Worm (Caenorhabditis elegans): Measurements from ENCODE around the gene srm-4.

The srm-4 gene

DNA sequence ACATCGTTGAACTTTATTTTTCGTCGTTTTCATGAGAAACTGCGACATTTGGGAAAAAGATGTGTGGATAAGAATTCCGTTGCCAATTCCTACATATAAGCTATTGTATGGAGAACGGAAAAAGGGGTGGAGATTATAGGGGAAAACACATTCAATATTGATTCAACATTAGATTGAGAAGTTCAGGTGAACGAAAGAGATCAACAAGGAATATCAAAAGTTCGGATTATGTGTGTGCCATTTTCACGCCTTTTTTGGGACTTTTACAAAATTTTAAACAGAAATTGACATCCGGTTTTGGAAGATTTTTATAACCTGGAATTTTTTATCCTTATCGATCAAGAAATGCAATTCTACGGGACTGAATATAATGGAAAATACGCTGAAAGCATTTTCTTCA lies 5.4 kb upstream of the srm-4 start, which contains the start of gene F47B8.5:
TSS of gene F47B8.5 (minus strand) at position 101 of the 400 bp plus-strand sequence.
- TF ChIP-seq ceh-43 (GFP tag; optimal IDR thresholded peaks at IDR 0.05) (no peak), hlh-1 (tag; optimal IDR thresholded peaks at IDR 0.05) (no peak), ceh-83 (GFP tag; optimal IDR thresholded peaks at IDR 0.05) (no peak), M03D4.4 (tag; optimal IDR thresholded peaks at IDR 0.05) (no peak), mab-5 (tag; optimal IDR thresholded peaks at IDR 0.05) (no peak), ztf-11 (tag; optimal IDR thresholded peaks at IDR 0.05) (no peak), unc-39 (tag; optimal IDR thresholded peaks at IDR 0.05) (no peak), unc-120 (tag; optimal IDR thresholded peaks at IDR 0.05; ENCODE audit: poor library complexity, severe bottlenecking) (no peak)

DNA sequence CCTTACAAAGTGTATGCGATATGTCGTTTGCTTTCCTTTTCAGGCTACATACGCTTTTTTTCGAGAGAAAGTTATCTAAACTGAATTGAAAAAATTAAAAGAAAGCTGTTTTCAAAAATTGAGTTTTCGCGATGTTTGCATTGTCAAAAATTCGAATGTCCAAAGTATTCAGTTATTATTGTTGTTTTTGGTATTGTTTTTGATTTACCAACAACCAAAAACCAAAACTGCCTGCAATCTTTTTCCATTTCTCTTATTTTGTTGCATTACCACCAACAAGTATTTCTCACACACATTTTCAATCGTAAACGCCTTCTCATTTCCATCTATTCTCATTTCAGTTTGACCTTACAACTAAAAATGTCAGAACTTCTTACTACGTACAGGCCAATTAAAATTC lies 4.4 kb upstream of the srm-4 start, which contains the start of gene pepm-1:
TSS of gene pepm-1 (plus strand) at position 301 of the 400 bp plus-strand sequence.
- no peak for TF ChIP-seq nhr-12 (tag; optimal IDR thresholded peaks at IDR 0.05)
- TF ChIP-seq lin-13 (tag; optimal IDR thresholded peaks at IDR 0.05) = no peak
- TF ChIP-seq sem-2 (GFP tag; optimal IDR thresholded peaks at IDR 0.05) = no peak
- TF ChIP-seq M03D4.4 (tag; optimal IDR thresholded peaks at IDR 0.05) = no peak
- no peak for TF ChIP-seq mep-1 (tag; optimal IDR thresholded peaks at IDR 0.05)
- no peak for TF ChIP-seq nhr-2 (tag; optimal IDR thresholded peaks at IDR 0.05)
- no peak for TF ChIP-seq ces-1 (GFP tag; optimal IDR thresholded peaks at IDR 0.05)
- TF ChIP-seq hlh-1 (tag; optimal IDR thresholded peaks at IDR 0.05) = no peak
- TF ChIP-seq lin-32 (GFP tag; optimal IDR thresholded peaks at IDR 0.05) = no peak
- TF ChIP-seq unc-120 (tag; optimal IDR thresholded peaks at IDR 0.05; ENCODE audit: poor library complexity, severe bottlenecking) = no peak
- TF ChIP-seq zip-8 (tag; optimal IDR thresholded peaks at IDR 0.05) = no peak
- TF ChIP-seq mab-5 (tag; optimal IDR thresholded peaks at IDR 0.05) = no peak
- TF ChIP-seq nhr-28 (tag; optimal IDR thresholded peaks at IDR 0.05) = no peak
- no peak for TF ChIP-seq tbx-8 (GFP tag; optimal IDR thresholded peaks at IDR 0.05)
- no peak for TF ChIP-seq ceh-39 (tag; optimal IDR thresholded peaks at IDR 0.05)

DNA sequence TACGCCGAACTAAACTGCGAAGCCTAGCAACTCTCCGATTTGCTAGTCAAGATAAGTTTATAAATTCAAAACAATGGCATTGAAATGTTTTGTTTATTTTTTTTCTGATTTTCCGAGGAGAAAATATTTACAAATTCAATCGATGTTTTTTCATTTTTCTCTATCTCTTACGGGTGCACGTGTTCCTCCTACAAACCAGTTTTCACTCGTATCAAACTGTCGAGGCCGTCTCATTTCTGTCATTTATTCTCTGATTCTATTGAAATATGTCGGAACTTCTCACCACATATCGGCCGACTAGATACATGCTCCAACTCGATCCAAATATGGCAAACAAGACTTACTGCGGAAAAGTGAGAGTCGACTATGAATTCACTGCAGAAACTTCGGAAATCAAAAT lies 1.7 kb upstream of the srm-4 start, which contains the start of gene F47B8.8:
TSS of gene F47B8.8 (plus strand) at position 257 of the 400 bp plus-strand sequence.
- TF ChIP-seq ceh-43 (GFP tag; optimal IDR thresholded peaks at IDR 0.05) = no peak
- no peak for TF ChIP-seq ceh-39 (tag; optimal IDR thresholded peaks at IDR 0.05)
- no peak for TF ChIP-seq mep-1 (tag; optimal IDR thresholded peaks at IDR 0.05)
- TF ChIP-seq ham-2 (GFP tag; optimal IDR thresholded peaks at IDR 0.05) = no peak
- TF ChIP-seq nhr-12 (tag; optimal IDR thresholded peaks at IDR 0.05) = no peak
- TF ChIP-seq pha-4 (tag; optimal IDR thresholded peaks at IDR 0.05) = no peak
- no peak for TF ChIP-seq M03D4.4 (tag; optimal IDR thresholded peaks at IDR 0.05)
- no peak for TF ChIP-seq zip-8 (tag; optimal IDR thresholded peaks at IDR 0.05)
- no peak for TF ChIP-seq nhr-76 (tag; optimal IDR thresholded peaks at IDR 0.05)
- no peak for TF ChIP-seq mab-5 (tag; optimal IDR thresholded peaks at IDR 0.05)
- TF ChIP-seq sem-2 (GFP tag; optimal IDR thresholded peaks at IDR 0.05) = no peak
- no peak for TF ChIP-seq cnd-1 (tag; optimal IDR thresholded peaks at IDR 0.05)
- no peak for TF ChIP-seq ces-1 (GFP tag; optimal IDR thresholded peaks at IDR 0.05)
- TF ChIP-seq nhr-2 (tag; optimal IDR thresholded peaks at IDR 0.05) = no peak
- no peak for TF ChIP-seq hlh-1 (tag; optimal IDR thresholded peaks at IDR 0.05)

DNA sequence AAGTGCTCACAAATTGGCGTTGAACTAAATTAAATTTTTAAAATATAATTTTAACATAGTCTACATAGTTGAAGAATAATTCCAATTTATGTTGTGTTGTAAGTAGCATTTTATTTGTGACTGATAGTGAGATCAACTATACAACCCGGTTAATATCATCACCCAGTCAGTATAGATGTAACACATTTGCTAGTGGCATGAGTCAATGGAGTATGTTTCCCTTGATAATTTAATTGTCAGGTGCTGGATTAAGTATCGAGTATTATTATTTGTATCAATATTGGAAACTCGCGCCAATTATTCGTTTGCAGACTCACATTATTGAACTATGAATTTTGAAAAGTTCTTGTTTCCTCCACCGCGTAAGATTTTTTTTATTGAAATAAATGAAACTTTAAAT lies 1.7 kb downstream of the srm-4 start, which contains the start of gene srm-5:
TSS of gene srm-5 (plus strand) at position 301 of the 400 bp plus-strand sequence.
- no peak for TF ChIP-seq lin-32 (GFP tag; optimal IDR thresholded peaks at IDR 0.05)
- no peak for TF ChIP-seq snpc-4 (tag; optimal IDR thresholded peaks at IDR 0.05)
- no peak for TF ChIP-seq mls-2 (tag; optimal IDR thresholded peaks at IDR 0.05)
- TF ChIP-seq sem-2 (GFP tag; optimal IDR thresholded peaks at IDR 0.05) = no peak
- no peak for TF ChIP-seq nhr-237 (tag; optimal IDR thresholded peaks at IDR 0.05)
- TF ChIP-seq nhr-2 (tag; optimal IDR thresholded peaks at IDR 0.05) = no peak
- TF ChIP-seq blmp-1 (tag; optimal IDR thresholded peaks at IDR 0.05) = no peak
- no peak for TF ChIP-seq zip-8 (tag; optimal IDR thresholded peaks at IDR 0.05)
- TF ChIP-seq M03D4.4 (tag; optimal IDR thresholded peaks at IDR 0.05) = no peak

DNA sequence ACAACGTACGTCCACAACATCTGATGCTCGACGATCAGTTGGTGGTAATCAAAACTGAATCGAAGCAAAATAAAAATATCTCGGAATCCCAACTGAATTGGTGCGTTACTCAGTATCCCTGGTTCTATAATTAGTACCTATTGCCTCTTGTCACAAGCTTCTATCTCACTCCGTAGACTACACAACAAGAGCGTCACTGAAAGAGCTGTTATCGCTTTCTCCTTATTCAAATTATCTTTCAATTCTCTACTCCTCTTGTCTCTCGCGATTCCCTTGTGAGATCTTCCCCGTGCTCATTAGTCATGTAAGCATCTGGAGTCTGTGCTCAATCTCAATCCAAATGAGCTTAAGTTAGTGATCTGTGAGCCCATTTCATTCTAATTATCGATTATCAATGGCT lies 3.4 kb downstream of the srm-4 start, which contains the start of gene srm-6:
TSS of gene srm-6 (plus strand) at position 301 of the 400 bp plus-strand sequence.
- TF ChIP-seq nhr-28 (tag; optimal IDR thresholded peaks at IDR 0.05) (no peak), elt-3 (tag; optimal IDR thresholded peaks at IDR 0.05) (no peak), nhr-237 (tag; optimal IDR thresholded peaks at IDR 0.05) (no peak), lin-32 (GFP tag; optimal IDR thresholded peaks at IDR 0.05) (no peak), tbx-8 (GFP tag; optimal IDR thresholded peaks at IDR 0.05) (no peak), pha-4 (tag; optimal IDR thresholded peaks at IDR 0.05) (no peak), nhr-12 (tag; optimal IDR thresholded peaks at IDR 0.05) (no peak)

DNA sequence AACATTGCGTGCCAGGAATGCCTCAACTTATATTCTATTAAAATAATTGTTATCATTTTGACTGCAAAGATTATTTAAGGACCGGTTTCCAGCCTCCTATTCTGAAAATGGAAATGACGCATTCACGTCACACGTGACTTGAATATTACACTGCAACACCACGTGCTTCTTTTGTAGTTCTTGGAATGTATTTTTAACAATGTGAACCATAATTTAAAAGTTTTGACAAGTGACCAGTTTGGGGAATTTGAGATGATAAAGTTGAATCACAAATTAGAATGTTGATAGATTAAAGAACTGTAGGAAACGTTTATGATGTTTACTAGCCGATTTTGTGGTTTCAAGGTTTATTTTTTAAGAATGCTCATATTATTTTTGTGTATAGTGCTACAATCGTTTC lies 8.5 kb downstream of the srm-4 start, which contains the start of gene F47B8.10:
TSS of gene F47B8.10 (plus strand) at position 301 of the 400 bp plus-strand sequence.
- TF ChIP-seq sem-2 (GFP tag; optimal IDR thresholded peaks at IDR 0.05) (no peak), hlh-1 (tag; optimal IDR thresholded peaks at IDR 0.05) (no peak), unc-62 (GFP tag; optimal IDR thresholded peaks at IDR 0.05) (no peak), sptf-1 (tag; optimal IDR thresholded peaks at IDR 0.05) (no peak), nhr-76 (tag; optimal IDR thresholded peaks at IDR 0.05) (no peak), snpc-4 (tag; optimal IDR thresholded peaks at IDR 0.05) (no peak), nhr-28 (tag; optimal IDR thresholded peaks at IDR 0.05) (no peak), bed-3 (GFP tag; optimal IDR thresholded peaks at IDR 0.05) (no peak), lin-13 (tag; optimal IDR thresholded peaks at IDR 0.05) (no peak)
